Fruit fly (Drosophila melanogaster): ENCODE data around the gene spi.

Gene spi

dm6 chr2L:19574959-19575625 lies 2.0 kb downstream of the spi start (continued):
- TF ChIP-seq CTCF (GFP tag; optimal IDR thresholded peaks at IDR 0.05) (no peak), insv (GFP tag; optimal IDR thresholded peaks at IDR 0.05) (peak in 1 of 2 experiments; percentile 94), stc (GFP tag; IDR thresholded peaks at IDR 0.05) (no peak), CG13775 (GFP tag; optimal IDR thresholded peaks at IDR 0.05) (no peak), Max (GFP tag; optimal IDR thresholded peaks at IDR 0.05) (no peak), CG3163 (GFP tag; optimal IDR thresholded peaks at IDR 0.05) (peak; percentile 81), CG10543 (GFP tag; optimal IDR thresholded peaks at IDR 0.05) (peak; percentile 77), slou (GFP tag; optimal IDR thresholded peaks at IDR 0.05) (no peak), hkb (optimal IDR thresholded peaks at IDR 0.05) (no peak), hkb (GFP tag; IDR thresholded peaks at IDR 0.05) (no peak), Rx (GFP tag; IDR thresholded peaks at IDR 0.05) (no peak), Ptx1 (GFP tag; IDR thresholded peaks at IDR 0.05) (no peak), vnd (GFP tag; IDR thresholded peaks at IDR 0.05; ENCODE audit: partially characterized antibody) (no peak), pros (GFP tag; optimal IDR thresholded peaks at IDR 0.05) (peak; percentile 78), CG4360 (GFP tag; IDR thresholded peaks at IDR 0.05) (peak; percentile 99), emc (GFP tag; optimal IDR thresholded peaks at IDR 0.05) (no peak), CG3281 (GFP tag; optimal IDR thresholded peaks at IDR 0.05) (no peak), HLH3B (GFP tag; IDR thresholded peaks at IDR 0.05) (no peak), shn (GFP tag; optimal IDR thresholded peaks at IDR 0.05) (no peak), CG10654 (GFP tag; optimal IDR thresholded peaks at IDR 0.05) (no peak), ab (GFP tag; optimal IDR thresholded peaks at IDR 0.05) (no peak), zen2 (GFP tag; IDR thresholded peaks at IDR 0.05; ENCODE audit: partially characterized antibody) (peak; percentile 73), CG8089 (GFP tag; optimal IDR thresholded peaks at IDR 0.05) (no peak), CG12659 (GFP tag; optimal IDR thresholded peaks at IDR 0.05) (no peak), CG17385 (GFP tag; optimal IDR thresholded peaks at IDR 0.05) (no peak), sd (tag; optimal IDR thresholded peaks at IDR 0.05) (peak; percentile 86), TFAM (GFP tag; optimal IDR thresholded peaks at IDR 0.05) (no peak), gfzf (GFP tag; optimal IDR thresholded peaks at IDR 0.05) (no peak), Gsc (GFP tag; IDR thresholded peaks at IDR 0.05) (no peak), CG13894 (tag; optimal IDR thresholded peaks at IDR 0.05) (peak; percentile 32), Fer3 (tag; optimal IDR thresholded peaks at IDR 0.05) (no peak), CG12155 (GFP tag; optimal IDR thresholded peaks at IDR 0.05) (no peak), CG15696 (tag; optimal IDR thresholded peaks at IDR 0.05) (no peak), B-H2 (GFP tag; optimal IDR thresholded peaks at IDR 0.05) (no peak), CG4854 (GFP tag; optimal IDR thresholded peaks at IDR 0.05) (no peak), odd (GFP tag; optimal IDR thresholded peaks at IDR 0.05) (no peak), klu (GFP tag; IDR thresholded peaks at IDR 0.05) (no peak), CG3726 (GFP tag; IDR thresholded peaks at IDR 0.05) (no peak), tna (GFP tag; IDR thresholded peaks at IDR 0.05; ENCODE audit: partially characterized antibody) (peak; percentile 39; the same call in 1 of the 2 replicates), CG13296 (GFP tag; optimal IDR thresholded peaks at IDR 0.05) (no peak), grau (tag; optimal IDR thresholded peaks at IDR 0.05) (no peak), CG4404 (GFP tag; IDR thresholded peaks at IDR 0.05) (no peak), CG2202 (tag; optimal IDR thresholded peaks at IDR 0.05) (no peak), stwl (tag; optimal IDR thresholded peaks at IDR 0.05) (no peak), Gug (GFP tag; IDR thresholded peaks at IDR 0.05) (no peak), knrl (GFP tag; IDR thresholded peaks at IDR 0.05; ENCODE audit: partially characterized antibody) (no peak), al (GFP tag; IDR thresholded peaks at IDR 0.05) (no peak), lilli (GFP tag; optimal IDR thresholded peaks at IDR 0.05) (no peak), seq (GFP tag; IDR thresholded peaks at IDR 0.05) (no peak), CG5245 (GFP tag; optimal IDR thresholded peaks at IDR 0.05) (no peak), CG5953 (GFP tag; IDR thresholded peaks at IDR 0.05) (no peak), CG30403 (GFP tag; optimal IDR thresholded peaks at IDR 0.05) (no peak)
